Worm (Caenorhabditis elegans) whole organism, mixed stage, embryonic: ENCODE data around the gene T25D10.1.
A peak's percentile ranks its signal among the peaks of the same experiment; 100 is the strongest.

Experiments
- M03D4.4 ChIP-seq: sonication (generic microtip); optimal IDR thresholded peaks from 2 replicates; lab custom pipeline; 2017; ENCODE audit warnings: mild to moderate bottlenecking, missing genetic modification characterization, missing compliant biosample characterization
- blmp-1 ChIP-seq: fragments of 150-350 bp; optimal IDR thresholded peaks from 2 replicates; lab custom pipeline; 2014; ENCODE audit warnings: missing biosample characterization, missing genetic modification characterization
- ceh-39 ChIP-seq: fragments of 150-350 bp; optimal IDR thresholded peaks from 2 replicates; lab custom pipeline; 2014; ENCODE audit warnings: missing biosample characterization, missing genetic modification characterization
- ceh-43 ChIP-seq: fragments of 200-800 bp; sonication (Bioruptor generic); optimal IDR thresholded peaks from 2 replicates; lab custom pipeline; 2018; ENCODE audit warnings: mild to moderate bottlenecking, missing genetic modification characterization, moderate library complexity, missing compliant biosample characterization
- ceh-83 ChIP-seq: fragments of 200-800 bp; sonication (Bioruptor generic); optimal IDR thresholded peaks from 2 replicates; lab custom pipeline; 2018; ENCODE audit warnings: mild to moderate bottlenecking, missing genetic modification characterization, missing compliant biosample characterization
- ces-1 ChIP-seq: fragments of 150-350 bp; optimal IDR thresholded peaks from 2 replicates; lab custom pipeline; 2014; ENCODE audit warnings: missing biosample characterization, missing genetic modification reagents, missing genetic modification characterization
- cnd-1 ChIP-seq: fragments of 200-800 bp; sonication (Bioruptor generic); optimal IDR thresholded peaks from 2 replicates; lab custom pipeline; 2018; ENCODE audit warnings: mild to moderate bottlenecking, missing genetic modification characterization, missing compliant biosample characterization
- drap-1 ChIP-seq: fragments of 200-800 bp; sonication (Bioruptor generic); optimal IDR thresholded peaks from 3 replicates; lab custom pipeline; 2018; ENCODE audit warnings: mild to moderate bottlenecking, missing genetic modification characterization, missing compliant biosample characterization
- elt-3 ChIP-seq: fragments of 150-350 bp; optimal IDR thresholded peaks from 2 replicates; lab custom pipeline; 2014; ENCODE audit warnings: missing biosample characterization, missing genetic modification characterization
- flh-1 ChIP-seq: fragments of 200-800 bp; sonication (Bioruptor generic); optimal IDR thresholded peaks from 2 replicates; lab custom pipeline; 2018; ENCODE audit warnings: mild to moderate bottlenecking, missing genetic modification characterization, moderate library complexity, missing compliant biosample characterization
- ham-2 ChIP-seq: fragments of 200-800 bp; sonication (Bioruptor generic); optimal IDR thresholded peaks from 2 replicates; lab custom pipeline; 2018; ENCODE audit warnings: mild to moderate bottlenecking, missing genetic modification characterization, missing compliant biosample characterization
- hlh-1 ChIP-seq: fragments of 150-350 bp; optimal IDR thresholded peaks from 2 replicates; lab custom pipeline; 2014; ENCODE audit warnings: missing biosample characterization, missing genetic modification reagents, missing genetic modification characterization
- lin-13 ChIP-seq: fragments of 150-350 bp; optimal IDR thresholded peaks from 2 replicates; lab custom pipeline; 2014; ENCODE audit warnings: missing biosample characterization, missing genetic modification characterization
- lin-32 ChIP-seq: fragments of 200-800 bp; sonication (Bioruptor generic); optimal IDR thresholded peaks from 2 replicates; lab custom pipeline; 2018; ENCODE audit warnings: mild to moderate bottlenecking, missing genetic modification characterization, missing compliant biosample characterization
- lsy-2 ChIP-seq: fragments of 150-350 bp; optimal IDR thresholded peaks from 2 replicates; lab custom pipeline; 2014; ENCODE audit warnings: missing biosample characterization, missing genetic modification characterization
- mep-1 ChIP-seq: fragments of 150-350 bp; optimal IDR thresholded peaks from 2 replicates; lab custom pipeline; 2017; ENCODE audit warnings: missing biosample characterization, missing genetic modification reagents, missing genetic modification characterization, inconsistent platforms
- mls-2 ChIP-seq: sonication (generic microtip); optimal IDR thresholded peaks from 2 replicates; lab custom pipeline; 2016; ENCODE audit warnings: mild to moderate bottlenecking, missing genetic modification characterization, moderate library complexity, missing compliant biosample characterization
- nhr-12 ChIP-seq: fragments of 150-350 bp; optimal IDR thresholded peaks from 2 replicates; lab custom pipeline; 2014; ENCODE audit warnings: missing biosample characterization, missing genetic modification characterization
- nhr-2 ChIP-seq: fragments of 150-350 bp; optimal IDR thresholded peaks from 2 replicates; lab custom pipeline; 2014; ENCODE audit warnings: missing biosample characterization, missing genetic modification characterization
- nhr-237 ChIP-seq: fragments of 150-350 bp; optimal IDR thresholded peaks from 2 replicates; lab custom pipeline; 2014; ENCODE audit warnings: missing biosample characterization, missing genetic modification characterization
- nhr-28 ChIP-seq: fragments of 150-350 bp; optimal IDR thresholded peaks from 2 replicates; lab custom pipeline; 2014; ENCODE audit warnings: missing biosample characterization, missing genetic modification characterization
- nhr-76 ChIP-seq: sonication (generic microtip); optimal IDR thresholded peaks from 2 replicates; lab custom pipeline; 2017; ENCODE audit warnings: missing biosample characterization, missing genetic modification characterization
- pha-4 ChIP-seq: fragments of 150-350 bp; optimal IDR thresholded peaks from 2 replicates; lab custom pipeline; 2018; ENCODE audit warnings: missing biosample characterization, missing genetic modification reagents, missing genetic modification characterization
- sem-2 ChIP-seq: fragments of 200-800 bp; sonication (Bioruptor generic); optimal IDR thresholded peaks from 2 replicates; lab custom pipeline; 2018; ENCODE audit warnings: mild to moderate bottlenecking, missing genetic modification characterization, missing compliant biosample characterization
- snpc-4 ChIP-seq: fragments of 150-350 bp; optimal IDR thresholded peaks from 2 replicates; lab custom pipeline; 2014; ENCODE audit warnings: missing biosample characterization, missing genetic modification characterization
- sptf-1 ChIP-seq: sonication (generic microtip); optimal IDR thresholded peaks from 2 replicates; lab custom pipeline; 2017; ENCODE audit warnings: mild to moderate bottlenecking, missing genetic modification characterization, moderate library complexity, missing compliant biosample characterization
- tbx-8 ChIP-seq: fragments of 200-800 bp; sonication (Bioruptor generic); optimal IDR thresholded peaks from 2 replicates; lab custom pipeline; 2018; ENCODE audit warnings: mild to moderate bottlenecking, missing genetic modification characterization, moderate library complexity, missing compliant biosample characterization
- unc-120 ChIP-seq: sonication (generic microtip); optimal IDR thresholded peaks from 2 replicates; lab custom pipeline; 2017; ENCODE audit warnings: missing genetic modification characterization, missing compliant biosample characterization; ENCODE audit not compliant: poor library complexity, severe bottlenecking
- unc-62 ChIP-seq: fragments of 150-350 bp; optimal IDR thresholded peaks from 2 replicates; lab custom pipeline; 2014; ENCODE audit warnings: missing biosample characterization, missing genetic modification reagents, missing genetic modification characterization
- zip-8 ChIP-seq: fragments of 150-350 bp; optimal IDR thresholded peaks from 2 replicates; lab custom pipeline; 2014; ENCODE audit warnings: missing biosample characterization, missing genetic modification characterization
- ztf-11 ChIP-seq: fragments of 150-350 bp; optimal IDR thresholded peaks from 2 replicates; lab custom pipeline; 2014; ENCODE audit warnings: missing biosample characterization, missing genetic modification characterization

The T25D10.1 gene

DNA sequence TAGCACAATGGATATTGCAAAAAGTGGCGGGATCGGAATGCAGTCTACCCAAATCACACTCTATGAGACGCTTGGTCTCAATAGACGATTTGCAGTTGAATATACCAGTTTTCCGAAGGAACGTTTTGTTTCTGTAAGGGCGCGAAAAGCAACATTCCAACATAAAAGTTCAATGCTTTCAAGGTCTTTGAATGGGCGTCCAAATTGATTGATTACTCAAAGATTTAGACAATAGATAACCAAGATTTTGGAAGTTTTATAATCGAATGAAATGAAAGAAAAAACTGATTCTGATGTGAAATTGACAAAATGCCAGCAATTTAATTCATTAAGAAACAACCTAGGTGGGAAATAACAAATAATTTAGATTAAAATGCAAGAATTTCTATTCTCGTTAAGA is 16.0 kb downstream of the T25D10.1 start:
- no peak for TF ChIP-seq nhr-237 (tag; lab: Kevin White, UChicago)
- no peak for TF ChIP-seq mls-2
- no peak for TF ChIP-seq sem-2
- TF ChIP-seq tbx-8 (GFP tag; lab: Kevin White, UChicago): no peak
- no peak for TF ChIP-seq mep-1 (tag; lab: Kevin White, UChicago)
- no peak for TF ChIP-seq nhr-28
- no peak for TF ChIP-seq ceh-39 (tag; lab: Kevin White, UChicago)
- TF ChIP-seq ces-1 (GFP tag; lab: Kevin White, UChicago): no peak
- no peak for TF ChIP-seq drap-1 (GFP tag; lab: Kevin White, UChicago)
- no peak for TF ChIP-seq snpc-4 (tag; lab: Kevin White, UChicago)
- TF ChIP-seq nhr-76: no peak
- TF ChIP-seq nhr-12 (tag; lab: Kevin White, UChicago): no peak
- no peak for TF ChIP-seq ham-2
- no peak for TF ChIP-seq lin-13 (tag; lab: Kevin White, UChicago)
- no peak for TF ChIP-seq unc-120 (tag; lab: Kevin White, UChicago)
- TF ChIP-seq lsy-2 (tag; lab: Kevin White, UChicago): no peak
- no peak for TF ChIP-seq blmp-1 (tag; lab: Kevin White, UChicago)
- TF ChIP-seq nhr-2: no peak
- TF ChIP-seq, all 35 proteins: peak for 0

DNA sequence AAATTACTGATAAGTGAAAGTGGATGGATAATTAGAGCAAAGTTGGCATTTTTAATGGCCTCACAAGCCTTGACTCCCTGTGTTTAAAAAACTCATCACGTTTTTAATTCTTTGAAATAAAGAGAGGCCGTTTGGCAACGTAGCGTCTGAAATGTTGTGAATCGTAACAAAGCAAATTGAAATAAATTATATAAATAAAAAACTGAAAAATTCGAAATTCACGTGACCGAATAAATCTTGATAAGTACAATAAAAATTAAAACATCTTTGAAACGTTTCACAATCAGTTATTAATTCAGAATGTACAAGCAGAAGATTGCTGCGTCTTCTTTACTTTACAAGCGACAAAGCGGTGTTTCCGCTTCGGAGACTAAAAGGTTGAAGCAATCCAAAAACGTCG is 19.6 kb downstream of the T25D10.1 start, which contains the start of gene K03H9.3:
Gene K03H9.3, plus strand, starts transcription at position 301 of the 400 bp plus-strand sequence.
- no peak for TF ChIP-seq blmp-1 (tag; lab: Kevin White, UChicago)
- no peak for TF ChIP-seq mls-2
- TF ChIP-seq sptf-1: no peak
- TF ChIP-seq cnd-1 (tag; lab: Kevin White, UChicago): no peak
- no peak for TF ChIP-seq unc-120 (tag; lab: Kevin White, UChicago)
- no peak for TF ChIP-seq drap-1 (GFP tag; lab: Kevin White, UChicago)
- no peak for TF ChIP-seq pha-4 (tag; lab: Kevin White, UChicago)
- no peak for TF ChIP-seq unc-62 (GFP tag; lab: Kevin White, UChicago)
- TF ChIP-seq, all 35 proteins: peak for 0

DNA sequence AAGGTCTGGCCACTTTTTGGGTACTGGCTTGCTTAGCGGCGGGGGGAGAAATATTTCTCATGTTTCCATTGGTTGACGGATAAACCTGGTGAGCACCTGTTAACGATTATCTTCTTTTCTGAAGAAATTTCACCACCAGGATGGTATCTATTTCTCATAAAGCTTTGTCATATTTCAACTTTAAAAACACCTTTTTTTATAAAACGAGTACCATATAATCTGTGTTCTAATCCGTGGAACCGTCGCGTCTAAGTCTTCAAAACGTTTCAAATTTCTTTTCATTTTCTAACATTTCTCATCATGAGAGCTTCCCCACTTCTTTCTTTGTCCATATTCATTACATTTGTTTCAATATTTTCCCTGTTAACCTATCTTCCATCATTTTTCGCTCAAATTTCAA is 22.8 kb downstream of the T25D10.1 start, which contains the start of gene col-75:
Gene col-75, plus strand, starts transcription at position 301 of the 400 bp plus-strand sequence.
- no peak for TF ChIP-seq drap-1 (GFP tag; lab: Kevin White, UChicago)

ce11 chrII:6436845-6437244 is 33.6 kb downstream of the T25D10.1 start:
- TF ChIP-seq nhr-2 (peak; percentile 95), ztf-11 (tag; lab: Kevin White, UChicago) (no peak)

- no peak for TF ChIP-seq flh-1
- no peak for TF ChIP-seq nhr-12 (tag; lab: Kevin White, UChicago)
- TF ChIP-seq sptf-1: peak; percentile 22
- no peak for TF ChIP-seq M03D4.4 (tag; lab: Kevin White, UChicago)
- TF ChIP-seq elt-3 (tag; lab: Kevin White, UChicago): no peak
- peak; percentile 8 for TF ChIP-seq ham-2
- peak; percentile 23 for TF ChIP-seq mls-2
- no peak for TF ChIP-seq nhr-76
- no peak for TF ChIP-seq ceh-39 (tag; lab: Kevin White, UChicago)
- TF ChIP-seq hlh-1 (tag; lab: Kevin White, UChicago): no peak
- TF ChIP-seq ceh-43 (GFP tag; lab: Kevin White, UChicago): no peak
- no peak for TF ChIP-seq nhr-2
Observed at ce11 chrII:6441128-6441527, 37.9 kb downstream of the T25D10.1 start, which contains the start of gene cutl-16. cutl-16 (plus strand) TSS chrII:6441428.

DNA sequence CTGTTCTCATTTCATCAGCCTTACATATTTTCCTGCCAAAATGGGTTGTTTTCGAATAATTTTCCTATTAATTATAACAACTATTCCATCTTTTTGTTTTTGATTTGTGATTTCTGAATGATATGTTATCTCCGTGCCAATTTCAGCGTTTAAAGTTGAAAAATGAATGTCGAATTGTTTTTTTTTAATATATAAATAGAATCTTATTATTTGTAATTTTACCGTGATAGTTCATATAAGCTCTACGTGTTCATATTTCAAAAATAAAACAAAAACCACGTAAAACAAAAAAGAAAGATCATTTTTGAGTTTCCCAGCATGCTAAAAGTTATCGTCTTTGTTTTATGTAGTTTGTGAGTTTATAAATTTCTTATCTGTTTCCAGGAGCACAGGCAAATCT is 40.5 kb downstream of the T25D10.1 start, which contains the start of gene K06A1.2:
Gene K06A1.2, plus strand, starts transcription at position 301 of the 400 bp plus-strand sequence.
- no peak for TF ChIP-seq nhr-12 (tag; lab: Kevin White, UChicago)
- TF ChIP-seq drap-1 (GFP tag; lab: Kevin White, UChicago): no peak
- TF ChIP-seq ham-2: no peak
- TF ChIP-seq ceh-83: no peak

ce11 chrII:6448189-6448588 is 45.0 kb downstream of the T25D10.1 start:
- TF ChIP-seq ceh-39 (tag; lab: Kevin White, UChicago) (no peak), lin-32 (no peak), unc-62 (GFP tag; lab: Kevin White, UChicago) (no peak), ztf-11 (tag; lab: Kevin White, UChicago) (no peak), unc-120 (tag; lab: Kevin White, UChicago) (no peak), sem-2 (no peak), nhr-12 (tag; lab: Kevin White, UChicago) (no peak), nhr-76 (no peak), nhr-237 (tag; lab: Kevin White, UChicago) (no peak), snpc-4 (tag; lab: Kevin White, UChicago) (no peak), lin-13 (tag; lab: Kevin White, UChicago) (no peak), nhr-28 (no peak), mep-1 (tag; lab: Kevin White, UChicago) (no peak), flh-1 (no peak), cnd-1 (tag; lab: Kevin White, UChicago) (no peak), sptf-1 (no peak), zip-8 (tag; lab: Kevin White, UChicago) (no peak), elt-3 (tag; lab: Kevin White, UChicago) (no peak), lsy-2 (tag; lab: Kevin White, UChicago) (no peak)
